Worm (Caenorhabditis elegans): ENCODE results near the gene asns-1.

Gene asns-1

DNA sequence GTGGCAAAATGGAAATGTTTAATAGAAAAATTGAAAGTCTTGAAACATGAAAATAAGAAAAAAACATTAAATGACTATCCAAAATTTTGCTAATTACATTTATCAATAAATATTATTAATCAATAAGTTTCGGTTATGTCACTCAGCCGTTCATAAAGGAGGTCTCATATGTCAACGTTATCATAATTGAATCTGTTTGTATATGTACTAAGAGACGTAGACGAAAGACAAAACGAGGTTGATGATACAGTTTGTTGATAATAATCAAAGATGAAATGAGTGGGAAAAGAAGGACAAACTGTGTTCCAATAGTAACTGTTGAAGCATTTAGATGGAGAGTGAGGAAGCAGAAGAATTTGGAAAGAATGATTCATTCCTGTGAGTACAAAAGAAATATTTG, 40.9 kb downstream of the asns-1 start:
- TF ChIP-seq snpc-4 (GFP tag; optimal IDR thresholded peaks at IDR 0.05) (no peak), snpc-4 (tag; optimal IDR thresholded peaks at IDR 0.05) (peak in 1 of 4 experiments; percentile 46), B0019.2 (GFP tag; conservative IDR thresholded peaks at IDR 0.05) (no peak), T07F8.4 (tag; optimal IDR thresholded peaks at IDR 0.05) (no peak), lin-40 (tag; optimal IDR thresholded peaks at IDR 0.05) (no peak), nhr-80 (tag; optimal IDR thresholded peaks at IDR 0.05) (peak; percentile 56), dox-1 (GFP tag; IDR thresholded peaks at IDR 0.05) (no peak), zim-3 (tag; optimal IDR thresholded peaks at IDR 0.05) (no peak), ceh-58 (GFP tag; IDR thresholded peaks at IDR 0.05) (no peak), egl-44 (GFP tag; IDR thresholded peaks at IDR 0.05) (no peak)

DNA sequence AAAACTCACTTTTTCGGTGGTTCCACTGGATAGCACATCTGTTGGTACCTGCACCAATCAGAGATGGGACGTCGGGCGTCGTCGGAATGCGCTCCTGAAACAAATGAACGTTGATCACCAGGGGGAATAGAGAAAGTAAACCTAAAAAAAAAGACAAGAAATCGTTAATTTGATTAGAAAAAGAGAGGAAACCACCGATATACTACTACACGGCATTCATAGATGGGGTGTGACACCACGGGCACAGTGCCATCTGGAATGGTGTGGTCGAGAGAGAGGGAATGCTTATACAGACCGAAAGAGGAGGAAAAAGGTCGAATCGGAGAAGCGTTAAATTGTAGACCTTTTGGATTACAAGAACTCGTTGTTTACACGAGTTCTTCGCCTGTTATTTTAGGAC, 42.1 kb downstream of the asns-1 start, which contains the start of gene C10B5.3:
TSS of gene C10B5.3 (minus strand) at position 101 of the 400 bp plus-strand sequence.
- TF ChIP-seq Y95B8A.8 (GFP tag; IDR thresholded peaks at IDR 0.05) (no peak), T07F8.4 (tag; optimal IDR thresholded peaks at IDR 0.05) (no peak), hrde-1 (tag; optimal IDR thresholded peaks at IDR 0.05; ENCODE audit: borderline replicate concordance) (no peak), ceh-40 (GFP tag; IDR thresholded peaks at IDR 0.05) (no peak), pbrm-1 (GFP tag; IDR thresholded peaks at IDR 0.05) (no peak), let-526 (GFP tag; IDR thresholded peaks at IDR 0.05) (no peak), ets-4 (GFP tag; optimal IDR thresholded peaks at IDR 0.05) (no peak), ztf-26 (tag; optimal IDR thresholded peaks at IDR 0.05) (no peak), mes-4 (tag; optimal IDR thresholded peaks at IDR 0.05) (no peak), ccch-3 (GFP tag; optimal IDR thresholded peaks at IDR 0.05) (no peak), egl-44 (GFP tag; IDR thresholded peaks at IDR 0.05) (no peak), Y56A3A.18 (GFP tag; IDR thresholded peaks at IDR 0.05) (no peak), ztf-25 (GFP tag; IDR thresholded peaks at IDR 0.05) (no peak), snpc-1.3 (tag; optimal IDR thresholded peaks at IDR 0.05; ENCODE audit: insufficient read depth) (no peak), nhr-80 (tag; optimal IDR thresholded peaks at IDR 0.05) (no peak), lin-35 (GFP tag; optimal IDR thresholded peaks at IDR 0.05) (no peak), egrh-3 (GFP tag; IDR thresholded peaks at IDR 0.05) (no peak), F23B12.7 (tag; optimal IDR thresholded peaks at IDR 0.05; ENCODE audit: insufficient read depth) (no peak)

DNA sequence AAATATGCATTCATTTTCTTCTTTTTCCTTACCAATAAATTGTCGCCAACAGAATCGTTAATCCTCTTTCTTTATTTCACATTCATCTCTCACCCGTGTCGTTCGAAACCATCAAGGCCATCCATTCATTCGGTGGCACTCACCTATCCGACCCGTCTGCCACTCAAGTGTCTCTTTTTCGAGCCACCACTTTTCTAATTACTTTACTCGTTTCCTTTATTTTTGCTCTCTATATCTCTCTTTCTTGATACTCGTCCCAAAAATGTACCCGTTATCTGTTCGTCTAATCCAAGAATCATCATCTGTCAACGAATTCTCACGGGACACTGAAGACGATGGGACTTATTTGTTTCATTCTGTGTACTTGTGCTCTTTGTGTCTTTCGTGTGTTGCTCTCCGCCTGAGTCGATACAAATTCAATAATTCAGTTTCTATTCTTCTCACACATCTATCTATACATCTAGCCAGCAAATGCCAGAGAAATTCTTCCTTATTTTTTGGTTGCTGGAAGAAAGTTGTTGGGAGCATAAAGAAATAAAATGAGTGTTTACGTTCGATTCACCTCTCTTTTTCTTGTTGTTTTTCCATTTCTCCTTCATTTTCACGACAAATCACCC, 46.8 kb downstream of the asns-1 start:
- TF ChIP-seq madf-3 (GFP tag; IDR thresholded peaks at IDR 0.05) (no peak), lag-1 (GFP tag; IDR thresholded peaks at IDR 0.05) (no peak), madf-10 (tag; optimal IDR thresholded peaks at IDR 0.05) (no peak), hlh-26 (GFP tag; conservative IDR thresholded peaks at IDR 0.05) (no peak), C06A6.2 (GFP tag; conservative IDR thresholded peaks at IDR 0.05) (no peak), F22D6.2 (tag; optimal IDR thresholded peaks at IDR 0.05) (no peak), ceh-27 (GFP tag; optimal IDR thresholded peaks at IDR 0.05) (no peak), pbrm-1 (GFP tag; IDR thresholded peaks at IDR 0.05) (no peak), B0336.3 (GFP tag; IDR thresholded peaks at IDR 0.05) (no peak), ZK185.1 (tag; optimal IDR thresholded peaks at IDR 0.05; ENCODE audit: poor library complexity, severe bottlenecking) (no peak), sptf-2 (GFP tag; optimal IDR thresholded peaks at IDR 0.05) (no peak), lin-26 (GFP tag; IDR thresholded peaks at IDR 0.05) (no peak), ztf-3 (GFP tag; optimal IDR thresholded peaks at IDR 0.05) (no peak), pha-4 (tag; optimal IDR thresholded peaks at IDR 0.05) (no peak), snpc-1.3 (tag; optimal IDR thresholded peaks at IDR 0.05; ENCODE audit: insufficient read depth) (no peak), die-1 (tag; optimal IDR thresholded peaks at IDR 0.05) (no peak), K11D2.4 (GFP tag; IDR thresholded peaks at IDR 0.05) (no peak)
